Worm (Caenorhabditis elegans) whole organism, midembryonic: ENCODE data around the gene C45B2.8.

Experiments used
- flt-1 ChIP-seq: fragments of 200-800 bp; sonication (Bioruptor generic); IDR thresholded peaks from 2 replicates; pipeline ENCODE4 v1.3.6; 2022; ENCODE audit warnings: missing genetic modification characterization, missing compliant biosample characterization
- med-1 ChIP-seq: sonication (generic microtip); optimal IDR thresholded peaks from 2 replicates; lab custom pipeline; 2017; ENCODE audit warnings: missing genetic modification characterization, mild to moderate bottlenecking, missing compliant biosample characterization, antibody characterized with exemption, missing genetic modification reagents; ENCODE audit not compliant: insufficient read depth
- ref-1 ChIP-seq: fragments of 200-800 bp; sonication (Bioruptor generic); conservative IDR thresholded peaks from 2 replicates; pipeline ENCODE4 v1.3.6; 2022; ENCODE audit warnings: missing genetic modification reagents, missing genetic modification characterization, missing compliant biosample characterization
- ztf-29 ChIP-seq: fragments of 200-800 bp; sonication (Bioruptor generic); IDR thresholded peaks from 2 replicates; pipeline ENCODE4 v1.3.6; 2022; ENCODE audit warnings: missing genetic modification reagents, missing genetic modification characterization, missing compliant biosample characterization

ce11 chrX:6041995-6042481 lies 45.7 kb upstream of the C45B2.8 start:
- no peak for TF ChIP-seq med-1 (GFP tag; lab: Kevin White, UChicago)
- TF ChIP-seq ztf-29: no peak
- no peak for TF ChIP-seq flt-1
- no peak for TF ChIP-seq ref-1 (GFP tag; lab: Robert Waterston, UW)
